Fruit fly (Drosophila melanogaster) whole organism, embryonic: ENCODE measurements around the gene CG31100.

ENCODE experiments used
- ATbp ChIP-seq: fragments of 200-800 bp; sonication (Bioruptor generic); optimal IDR thresholded peaks from 2 replicates; lab custom pipeline; 2017; ENCODE audit warnings: missing biosample characterization, mild to moderate bottlenecking, missing genetic modification characterization, missing genetic modification reagents
- CG10462 ChIP-seq: fragments of 200-800 bp; sonication (Bioruptor generic); optimal IDR thresholded peaks from 2 replicates; lab custom pipeline; 2016; ENCODE audit warnings: missing biosample characterization, missing genetic modification characterization
- CG11560 ChIP-seq: fragments of 200-800 bp; sonication (Bioruptor generic); IDR thresholded peaks from 3 replicates; pipeline ENCODE4 v1.3.6; 2022; ENCODE audit warnings: missing biosample characterization, missing genetic modification characterization
- CG12236 ChIP-seq: fragments of 200-800 bp; sonication (Bioruptor generic); optimal IDR thresholded peaks from 2 replicates; lab custom pipeline; 2016; ENCODE audit warnings: missing biosample characterization, missing genetic modification characterization
- CG13775 ChIP-seq: fragments of 200-800 bp; sonication (Bioruptor generic); optimal IDR thresholded peaks from 3 replicates; lab custom pipeline; 2017; ENCODE audit warnings: missing biosample characterization, mild to moderate bottlenecking, missing genetic modification characterization
- CG14014 ChIP-seq: fragments of 200-800 bp; sonication (Bioruptor generic); IDR thresholded peaks from 2 replicates; pipeline ENCODE4 v1.3.6; 2022; ENCODE audit warnings: missing biosample characterization, missing genetic modification characterization
- CG17612 ChIP-seq: fragments of 200-800 bp; sonication (Bioruptor generic); IDR thresholded peaks from 2 replicates; pipeline ENCODE4 v1.3.6; 2022; ENCODE audit warnings: missing biosample characterization, missing genetic modification characterization
- CG2120 ChIP-seq: fragments of 200-800 bp; sonication (Bioruptor generic); optimal IDR thresholded peaks from 3 replicates; lab custom pipeline; 2016; ENCODE audit warnings: missing biosample characterization, missing genetic modification characterization
- CG30403 ChIP-seq: fragments of 200-800 bp; sonication (Bioruptor generic); optimal IDR thresholded peaks from 3 replicates; lab custom pipeline; 2016; ENCODE audit warnings: missing biosample characterization, missing genetic modification characterization
- CG31224 ChIP-seq: fragments of 200-800 bp; sonication (Bioruptor generic); IDR thresholded peaks from 2 replicates; pipeline ENCODE4 v1.3.6; 2022; ENCODE audit warnings: missing biosample characterization, missing genetic modification characterization
- CG4404 ChIP-seq: fragments of 200-800 bp; sonication (Bioruptor generic); IDR thresholded peaks from 2 replicates; pipeline ENCODE4 v1.3.6; 2022; ENCODE audit warnings: missing biosample characterization, missing genetic modification characterization
- CG4424 ChIP-seq: fragments of 200-800 bp; sonication (Bioruptor generic); optimal IDR thresholded peaks from 3 replicates; lab custom pipeline; 2016; ENCODE audit warnings: missing biosample characterization, missing genetic modification characterization
- CG4820 ChIP-seq: fragments of 200-800 bp; sonication (Bioruptor generic); optimal IDR thresholded peaks from 3 replicates; lab custom pipeline; 2016; ENCODE audit warnings: missing biosample characterization, missing genetic modification characterization
- CG6254 ChIP-seq: fragments of 200-800 bp; sonication (Bioruptor generic); optimal IDR thresholded peaks from 3 replicates; lab custom pipeline; 2017; ENCODE audit warnings: mild to moderate bottlenecking, missing biosample characterization, missing genetic modification reagents, missing genetic modification characterization
- CG7271 ChIP-seq: fragments of 200-800 bp; sonication (Bioruptor generic); optimal IDR thresholded peaks from 2 replicates; lab custom pipeline; 2018; ENCODE audit warnings: missing biosample characterization, mild to moderate bottlenecking, missing genetic modification characterization, moderate library complexity
- CG7987 ChIP-seq: fragments of 200-800 bp; sonication (Bioruptor generic); optimal IDR thresholded peaks from 2 replicates; lab custom pipeline; 2018; ENCODE audit warnings: missing biosample characterization, mild to moderate bottlenecking, missing genetic modification characterization, moderate library complexity
- CG8478 ChIP-seq: fragments of >200 bp; optimal IDR thresholded peaks from 2 replicates; lab custom pipeline; 2018
- CG9215 ChIP-seq: fragments of 200-800 bp; sonication (Bioruptor generic); IDR thresholded peaks from 2 replicates; pipeline ENCODE4 v1.3.6; 2022; ENCODE audit warnings: missing biosample characterization, missing genetic modification characterization
- CG9876 ChIP-seq: fragments of 200-800 bp; sonication (Bioruptor generic); optimal IDR thresholded peaks from 2 replicates; lab custom pipeline; 2016; ENCODE audit warnings: missing biosample characterization, missing genetic modification characterization
- Dfd ChIP-seq, 2 experiments: fragments of >200 bp; optimal IDR thresholded peaks; 2 replicates each; lab custom pipeline; 2017; ENCODE audit warnings: missing biosample characterization in 2 of 2, missing genetic modification characterization in 2 of 2
- Doc3 ChIP-seq: fragments of 200-800 bp; sonication (Bioruptor generic); IDR thresholded peaks from 3 replicates; pipeline ENCODE4 v1.3.6; 2022; ENCODE audit warnings: missing biosample characterization, missing genetic modification characterization; ENCODE audit not compliant: partially characterized antibody
- E2f2 ChIP-seq: fragments of 200-800 bp; sonication (Bioruptor generic); IDR thresholded peaks from 2 replicates; pipeline ENCODE4 v1.3.6; 2022; ENCODE audit warnings: missing biosample characterization, missing genetic modification characterization
- ERR ChIP-seq: fragments of 200-800 bp; sonication (Bioruptor generic); optimal IDR thresholded peaks from 2 replicates; lab custom pipeline; 2016; ENCODE audit warnings: missing biosample characterization, missing genetic modification characterization
- Fer2 ChIP-seq: fragments of 200-800 bp; sonication (Bioruptor generic); optimal IDR thresholded peaks from 2 replicates; lab custom pipeline; 2018; ENCODE audit warnings: missing biosample characterization, mild to moderate bottlenecking, missing genetic modification characterization, moderate library complexity
- NC2α ChIP-seq: fragments of 200-800 bp; sonication (Bioruptor generic); optimal IDR thresholded peaks from 2 replicates; lab custom pipeline; 2016; ENCODE audit warnings: missing biosample characterization, missing genetic modification characterization
- NC2β ChIP-seq: fragments of 200-800 bp; sonication (Bioruptor generic); optimal IDR thresholded peaks from 2 replicates; lab custom pipeline; 2016; ENCODE audit warnings: missing biosample characterization, missing genetic modification characterization
- NFAT ChIP-seq: fragments of 200-800 bp; sonication (Bioruptor generic); IDR thresholded peaks from 2 replicates; pipeline ENCODE4 v1.3.6; 2022; ENCODE audit warnings: missing biosample characterization, missing genetic modification characterization
- Optix ChIP-seq: fragments of 200-800 bp; sonication (Bioruptor generic); IDR thresholded peaks from 3 replicates; pipeline ENCODE4 v1.3.6; 2022; ENCODE audit warnings: missing biosample characterization, missing genetic modification characterization
- ato ChIP-seq: fragments of 200-800 bp; sonication (Bioruptor generic); IDR thresholded peaks from 2 replicates; pipeline ENCODE4 v1.3.6; 2022; ENCODE audit warnings: missing biosample characterization, missing genetic modification characterization; ENCODE audit not compliant: partially characterized antibody
- cato ChIP-seq: fragments of 200-800 bp; sonication (Bioruptor generic); optimal IDR thresholded peaks from 2 replicates; lab custom pipeline; 2016; ENCODE audit warnings: missing biosample characterization, missing genetic modification characterization, borderline replicate concordance
- caup ChIP-seq: fragments of 200-800 bp; sonication (Bioruptor generic); optimal IDR thresholded peaks from 3 replicates; lab custom pipeline; 2017; ENCODE audit warnings: missing biosample characterization, mild to moderate bottlenecking, missing genetic modification characterization, moderate library complexity; ENCODE audit not compliant: severe bottlenecking
- cg ChIP-seq: fragments of 200-800 bp; sonication (Bioruptor generic); optimal IDR thresholded peaks from 3 replicates; lab custom pipeline; 2019; ENCODE audit warnings: missing biosample characterization, mild to moderate bottlenecking, missing genetic modification characterization, moderate library complexity
- chinmo ChIP-seq: fragments of 200-800 bp; sonication (Bioruptor generic); IDR thresholded peaks from 4 replicates; pipeline ENCODE4 v1.3.6; 2022; ENCODE audit warnings: missing biosample characterization, missing genetic modification characterization; ENCODE audit not compliant: partially characterized antibody
- croc ChIP-seq: fragments of 200-800 bp; sonication (Bioruptor generic); conservative IDR thresholded peaks from 3 replicates; pipeline ENCODE4 v1.3.6; 2022; ENCODE audit warnings: missing biosample characterization, missing genetic modification characterization
- dan ChIP-seq: fragments of 200-800 bp; sonication (Bioruptor generic); IDR thresholded peaks from 2 replicates; pipeline ENCODE4 v1.3.6; 2022; ENCODE audit warnings: missing biosample characterization, missing genetic modification characterization
- dysf ChIP-seq: fragments of 200-800 bp; sonication (Bioruptor generic); IDR thresholded peaks from 3 replicates; pipeline ENCODE4 v1.3.6; 2022; ENCODE audit warnings: missing biosample characterization, missing genetic modification characterization
- esg ChIP-seq: fragments of 200-800 bp; sonication (Bioruptor generic); conservative IDR thresholded peaks from 2 replicates; pipeline ENCODE4 v1.3.6; 2022; ENCODE audit warnings: missing biosample characterization, missing genetic modification characterization
- fd3F ChIP-seq: fragments of 200-800 bp; sonication (Bioruptor generic); optimal IDR thresholded peaks from 2 replicates; lab custom pipeline; 2018; ENCODE audit warnings: missing biosample characterization, mild to moderate bottlenecking, missing genetic modification characterization, moderate library complexity
- gce ChIP-seq: fragments of 200-800 bp; sonication (Bioruptor generic); IDR thresholded peaks from 3 replicates; pipeline ENCODE4 v1.3.6; 2022; ENCODE audit warnings: missing biosample characterization, missing genetic modification characterization
- gcm ChIP-seq: fragments of 200-800 bp; sonication (Bioruptor generic); optimal IDR thresholded peaks from 2 replicates; lab custom pipeline; 2019; ENCODE audit warnings: missing biosample characterization, mild to moderate bottlenecking, missing genetic modification characterization, moderate library complexity
- lmd ChIP-seq: fragments of 200-800 bp; sonication (Bioruptor generic); IDR thresholded peaks from 2 replicates; pipeline ENCODE4 v1.3.6; 2022; ENCODE audit warnings: missing biosample characterization, missing genetic modification characterization
- mam ChIP-seq: fragments of 200-800 bp; sonication (Bioruptor generic); optimal IDR thresholded peaks from 3 replicates; lab custom pipeline; 2016; ENCODE audit warnings: missing biosample characterization, missing genetic modification characterization
- nmo ChIP-seq: fragments of 200-800 bp; sonication (Bioruptor generic); optimal IDR thresholded peaks from 2 replicates; lab custom pipeline; 2018; ENCODE audit warnings: missing biosample characterization, mild to moderate bottlenecking, missing genetic modification characterization, moderate library complexity
- peb ChIP-seq: fragments of 200-800 bp; sonication (Bioruptor generic); IDR thresholded peaks from 2 replicates; pipeline ENCODE4 v1.3.6; 2022; ENCODE audit warnings: missing biosample characterization, missing genetic modification characterization
- pros ChIP-seq: fragments of 200-800 bp; sonication (Bioruptor generic); optimal IDR thresholded peaks from 3 replicates; lab custom pipeline; 2019; ENCODE audit warnings: missing biosample characterization, mild to moderate bottlenecking, missing genetic modification characterization, moderate library complexity
- sd ChIP-seq: fragments of 200-800 bp; sonication (Bioruptor generic); optimal IDR thresholded peaks from 3 replicates; lab custom pipeline; 2018; ENCODE audit warnings: missing biosample characterization, mild to moderate bottlenecking, missing genetic modification characterization, moderate library complexity
- sug ChIP-seq: fragments of 200-800 bp; optimal IDR thresholded peaks from 2 replicates; lab custom pipeline; 2019; ENCODE audit warnings: missing biosample characterization, mild to moderate bottlenecking, missing genetic modification characterization, moderate library complexity
- tap ChIP-seq: fragments of 200-800 bp; optimal IDR thresholded peaks from 3 replicates; lab custom pipeline; 2019; ENCODE audit warnings: missing biosample characterization, mild to moderate bottlenecking, missing genetic modification characterization, moderate library complexity
- tup ChIP-seq: fragments of 200-800 bp; sonication (Bioruptor generic); optimal IDR thresholded peaks from 2 replicates; lab custom pipeline; 2016; ENCODE audit warnings: missing biosample characterization, mild to moderate bottlenecking, missing genetic modification characterization, moderate library complexity
- yki ChIP-seq: fragments of >200 bp; optimal IDR thresholded peaks from 3 replicates; lab custom pipeline; 2018

Gene CG31100

dm6 chr3R:8992928-8993579, 10.4 kb downstream of the CG31100 start, which contains the start of gene CG11975 (continued):
- peak; percentile 66; the same call in 2 of the 3 replicates for TF ChIP-seq Doc3 (GFP tag; lab: Robert Waterston, UW)
- TF ChIP-seq pros (GFP tag; lab: Kevin White, UChicago): peak; percentile 47
- TF ChIP-seq Dfd (GFP tag; optimal IDR thresholded peaks at IDR 0.05; lab: Kevin White, UChicago): no peak
- TF ChIP-seq gce (GFP tag; lab: Robert Waterston, UW): no peak
- TF ChIP-seq CG31224 (GFP tag; lab: Robert Waterston, UW): 0 out of 2 replicates have a peak, but pooled peaks have one; percentile 6
- no peak for TF ChIP-seq sd (tag; lab: Kevin White, UChicago)
- TF ChIP-seq peb: 0 out of 2 replicates have a peak, but pooled peaks have one; percentile 21
- no peak for TF ChIP-seq dan (GFP tag; lab: Robert Waterston, UW)
- TF ChIP-seq CG8478 (lab: Kevin White, UChicago): no peak
- peak; percentile 58 for TF ChIP-seq NFAT
- TF ChIP-seq caup (GFP tag; lab: Kevin White, UChicago): peak; percentile 80
- peak; percentile 77 for TF ChIP-seq CG4424 (GFP tag; lab: Kevin White, UChicago)
- peak; percentile 92 for TF ChIP-seq CG2120
- TF ChIP-seq CG10462 (GFP tag; lab: Kevin White, UChicago): peak; percentile 47
- peak; percentile 72 for TF ChIP-seq NC2β (GFP tag; lab: Kevin White, UChicago)
- TF ChIP-seq mam (GFP tag; lab: Kevin White, UChicago): peak; percentile 90
- TF ChIP-seq croc (GFP tag; lab: Robert Waterston, UW): peak; percentile 52; the same call in 2 of the 3 replicates
- no peak for TF ChIP-seq CG6254 (GFP tag; lab: Kevin White, UChicago)
- TF ChIP-seq CG13775 (GFP tag; lab: Kevin White, UChicago): peak; percentile 86
- TF ChIP-seq NC2α (GFP tag; lab: Kevin White, UChicago): peak; percentile 22
- TF ChIP-seq CG30403: peak; percentile 91
- peak; percentile 70 for TF ChIP-seq CG4820 (GFP tag; lab: Kevin White, UChicago)
- TF ChIP-seq CG12236 (GFP tag; lab: Kevin White, UChicago): peak; percentile 36
- TF ChIP-seq CG9215: peak; percentile 79
- TF ChIP-seq E2f2 (GFP tag; lab: Robert Waterston, UW): peak; percentile 38; the same call in 1 of the 2 replicates
- TF ChIP-seq gcm (GFP tag; lab: Kevin White, UChicago): no peak
- TF ChIP-seq nmo (GFP tag; lab: Kevin White, UChicago): peak; percentile 86
- peak; percentile 28 for TF ChIP-seq fd3F
- TF ChIP-seq cato: peak; percentile 55
- TF ChIP-seq yki (lab: Kevin White, UChicago): no peak
- peak; percentile 44; the same call in 1 of the 2 replicates for TF ChIP-seq CG4404
- peak; percentile 70 for TF ChIP-seq dysf (GFP tag; lab: Robert Waterston, UW)
- TF ChIP-seq chinmo (GFP tag; lab: Robert Waterston, UW): no peak
- TF ChIP-seq tup (GFP tag; lab: Kevin White, UChicago): peak; percentile 33
- TF ChIP-seq ERR: peak; percentile 37
- TF ChIP-seq CG11560 (tag; lab: Robert Waterston, UW): no peak; the same call in 2 of the 3 replicates
- TF ChIP-seq cg (GFP tag; lab: Kevin White, UChicago): no peak
- no peak for TF ChIP-seq tap (tag; lab: Kevin White, UChicago)
- TF ChIP-seq sug (tag; lab: Kevin White, UChicago): peak; percentile 80
- no peak for TF ChIP-seq CG7271 (tag; lab: Kevin White, UChicago)
- peak; percentile 17 for TF ChIP-seq esg (GFP tag; lab: Robert Waterston, UW)
- TF ChIP-seq ATbp: no peak
- TF ChIP-seq CG9876 (GFP tag; lab: Kevin White, UChicago): peak; percentile 75
- peak; percentile 40; the same call in 1 of the 3 replicates for TF ChIP-seq Optix (GFP tag; lab: Robert Waterston, UW)
- TF ChIP-seq ato (GFP tag; lab: Robert Waterston, UW): no peak
- peak; percentile 44 for TF ChIP-seq CG7987 (GFP tag; lab: Kevin White, UChicago)
- peak; percentile 57; the same call in 1 of the 2 replicates for TF ChIP-seq CG14014 (GFP tag; lab: Robert Waterston, UW)
- TF ChIP-seq CG17612 (GFP tag; lab: Robert Waterston, UW): no peak
- peak; percentile 54 for TF ChIP-seq Fer2
- TF ChIP-seq lmd (GFP tag; lab: Robert Waterston, UW): peak; percentile 70
